Worm (Caenorhabditis elegans) whole organism, L4 larva: ENCODE data around the gene blos-1.

ENCODE experiments used
- dmd-6 ChIP-seq: fragments of 200-800 bp; sonication (Bioruptor generic); IDR thresholded peaks from 2 replicates; pipeline ENCODE4 v1.3.6; 2022; ENCODE audit warnings: missing genetic modification reagents, missing genetic modification characterization, missing compliant biosample characterization
- dve-1 ChIP-seq: sonication (generic microtip); optimal IDR thresholded peaks from 2 replicates; lab custom pipeline; 2017; ENCODE audit warnings: antibody characterized with exemption, mild to moderate bottlenecking, missing genetic modification characterization, missing compliant biosample characterization; ENCODE audit not compliant: insufficient read depth
- gei-8 ChIP-seq: fragments of 200-800 bp; sonication (Bioruptor generic); optimal IDR thresholded peaks from 2 replicates; lab custom pipeline; 2018; ENCODE audit warnings: mild to moderate bottlenecking, missing genetic modification characterization, missing compliant biosample characterization
- nhr-11 ChIP-seq: fragments of 150-350 bp; optimal IDR thresholded peaks from 2 replicates; lab custom pipeline; 2014; ENCODE audit warnings: missing biosample characterization, missing genetic modification characterization
- zag-1 ChIP-seq: fragments of 150-350 bp; optimal IDR thresholded peaks from 2 replicates; lab custom pipeline; 2014; ENCODE audit warnings: missing biosample characterization, missing genetic modification characterization

- no peak for TF ChIP-seq dve-1 (tag; lab: Kevin White, UChicago)
- TF ChIP-seq nhr-11 (tag; lab: Kevin White, UChicago), result no peak
- TF ChIP-seq zag-1 (tag; lab: Kevin White, UChicago), result no peak
- TF ChIP-seq gei-8 (GFP tag; lab: Kevin White, UChicago), result no peak
- TF ChIP-seq dmd-6, result no peak
Observed at ce11 chrIII:10170265-10170664, 41.5 kb downstream of the blos-1 start.
